Fruit fly (Drosophila melanogaster) S2 (cell line): ENCODE data around the gene CG6310.

Experiments used
- CG8478 ChIP-seq: fragments of >200 bp; optimal IDR thresholded peaks from 2 replicates; lab custom pipeline; 2018
- CTCF ChIP-seq, 2 experiments: fragments of >200 bp; optimal IDR thresholded peaks; 2 replicates each; lab custom pipeline; 2018

- TF ChIP-seq CG8478 (lab: Kevin White, UChicago) (no peak), CTCF (optimal IDR thresholded peaks at IDR 0.05; lab: Kevin White, UChicago) (no peak)
Observed at dm6 chr3L:11023235-11023634, 46.4 kb downstream of the CG6310 start, which contains the start of gene Fad2.
